Fruit fly (Drosophila melanogaster) whole organism, embryonic: Measurements from ENCODE around the gene CG4607.

Source experiments
- ATbp ChIP-seq: fragments of 200-800 bp; sonication (Bioruptor generic); optimal IDR thresholded peaks from 2 replicates; lab custom pipeline; 2017; ENCODE audit warnings: missing biosample characterization, mild to moderate bottlenecking, missing genetic modification characterization, missing genetic modification reagents
- CG10321 ChIP-seq: fragments of 200-800 bp; sonication (Bioruptor generic); IDR thresholded peaks from 2 replicates; pipeline ENCODE4 v1.3.6; 2022; ENCODE audit warnings: missing biosample characterization, missing genetic modification characterization
- CG10565 ChIP-seq: fragments of 200-800 bp; sonication (Bioruptor generic); optimal IDR thresholded peaks from 3 replicates; lab custom pipeline; 2016; ENCODE audit warnings: missing biosample characterization, mild to moderate bottlenecking, missing genetic modification characterization
- CG11247 ChIP-seq: fragments of 200-800 bp; sonication (Bioruptor generic); IDR thresholded peaks from 2 replicates; pipeline ENCODE4 v1.3.6; 2022; ENCODE audit warnings: missing biosample characterization, missing genetic modification characterization
- CG11456 ChIP-seq: fragments of 200-800 bp; sonication (Bioruptor generic); IDR thresholded peaks from 3 replicates; pipeline ENCODE4 v1.3.6; 2022; ENCODE audit warnings: missing biosample characterization, missing genetic modification characterization
- CG12219 ChIP-seq: fragments of 200-800 bp; sonication (Bioruptor generic); optimal IDR thresholded peaks from 3 replicates; lab custom pipeline; 2018; ENCODE audit warnings: missing biosample characterization, mild to moderate bottlenecking, missing genetic modification characterization
- CG15696 ChIP-seq: fragments of 200-800 bp; sonication (Bioruptor generic); optimal IDR thresholded peaks from 2 replicates; lab custom pipeline; 2019; ENCODE audit warnings: missing biosample characterization, mild to moderate bottlenecking, missing genetic modification characterization, moderate library complexity
- CG16813 ChIP-seq: fragments of 200-800 bp; sonication (Bioruptor generic); IDR thresholded peaks from 3 replicates; pipeline ENCODE4 v1.3.6; 2022; ENCODE audit warnings: missing biosample characterization, missing genetic modification characterization; ENCODE audit not compliant: partially characterized antibody
- CG18764 ChIP-seq: fragments of 200-800 bp; sonication (Bioruptor generic); optimal IDR thresholded peaks from 3 replicates; lab custom pipeline; 2016; ENCODE audit warnings: missing biosample characterization, missing genetic modification characterization
- CG3065 ChIP-seq: fragments of 200-800 bp; sonication (Bioruptor generic); optimal IDR thresholded peaks from 2 replicates; lab custom pipeline; 2016; ENCODE audit warnings: missing biosample characterization, missing genetic modification characterization
- CG31224 ChIP-seq: fragments of 200-800 bp; sonication (Bioruptor generic); IDR thresholded peaks from 2 replicates; pipeline ENCODE4 v1.3.6; 2022; ENCODE audit warnings: missing biosample characterization, missing genetic modification characterization
- CG33557 ChIP-seq: fragments of 200-800 bp; sonication (Bioruptor generic); optimal IDR thresholded peaks from 2 replicates; lab custom pipeline; 2019; ENCODE audit warnings: missing biosample characterization, mild to moderate bottlenecking, missing genetic modification characterization, moderate library complexity
- CG34376 ChIP-seq: fragments of 200-800 bp; sonication (Bioruptor generic); optimal IDR thresholded peaks from 2 replicates; lab custom pipeline; 2018; ENCODE audit warnings: missing biosample characterization, mild to moderate bottlenecking, missing genetic modification characterization
- CG3995 ChIP-seq: fragments of 200-800 bp; sonication (Bioruptor generic); optimal IDR thresholded peaks from 3 replicates; lab custom pipeline; 2016; ENCODE audit warnings: missing biosample characterization, missing genetic modification characterization
- CG4820 ChIP-seq: fragments of 200-800 bp; sonication (Bioruptor generic); optimal IDR thresholded peaks from 3 replicates; lab custom pipeline; 2016; ENCODE audit warnings: missing biosample characterization, missing genetic modification characterization
- CG6175 ChIP-seq: fragments of 200-800 bp; sonication (Bioruptor generic); IDR thresholded peaks from 3 replicates; pipeline ENCODE4 v1.3.6; 2022; ENCODE audit warnings: missing biosample characterization, missing genetic modification characterization
- CG6791 ChIP-seq: fragments of 200-800 bp; sonication (Bioruptor generic); IDR thresholded peaks from 3 replicates; pipeline ENCODE4 v1.3.6; 2022; ENCODE audit warnings: missing biosample characterization, missing genetic modification characterization; ENCODE audit not compliant: partially characterized antibody
- CG7745 ChIP-seq: fragments of 200-800 bp; sonication (Bioruptor generic); optimal IDR thresholded peaks from 2 replicates; lab custom pipeline; 2018; ENCODE audit warnings: missing biosample characterization, mild to moderate bottlenecking, missing genetic modification characterization, moderate library complexity
- CG8944 ChIP-seq: fragments of 200-800 bp; sonication (Bioruptor generic); optimal IDR thresholded peaks from 3 replicates; lab custom pipeline; 2016; ENCODE audit warnings: missing biosample characterization, missing genetic modification characterization
- CHES-1-like ChIP-seq: fragments of 200-800 bp; sonication (Bioruptor generic); optimal IDR thresholded peaks from 2 replicates; lab custom pipeline; 2016; ENCODE audit warnings: missing biosample characterization, missing genetic modification characterization
- CkIIα-i1 ChIP-seq: fragments of 200-800 bp; sonication (Bioruptor generic); IDR thresholded peaks from 2 replicates; pipeline ENCODE4 v1.3.6; 2022; ENCODE audit warnings: missing biosample characterization, missing genetic modification characterization
- CoRest ChIP-seq: fragments of 200-800 bp; sonication (Bioruptor generic); optimal IDR thresholded peaks from 3 replicates; lab custom pipeline; 2018; ENCODE audit warnings: missing biosample characterization, mild to moderate bottlenecking, missing genetic modification characterization, moderate library complexity
- D19B ChIP-seq: fragments of 200-800 bp; sonication (Bioruptor generic); optimal IDR thresholded peaks from 2 replicates; lab custom pipeline; 2017; ENCODE audit warnings: missing biosample characterization, mild to moderate bottlenecking, missing genetic modification characterization
- Elba2 ChIP-seq: fragments of 200-800 bp; sonication (Bioruptor generic); optimal IDR thresholded peaks from 3 replicates; lab custom pipeline; 2016; ENCODE audit warnings: missing biosample characterization, missing genetic modification characterization
- Fer2 ChIP-seq: fragments of 200-800 bp; sonication (Bioruptor generic); optimal IDR thresholded peaks from 2 replicates; lab custom pipeline; 2018; ENCODE audit warnings: missing biosample characterization, mild to moderate bottlenecking, missing genetic modification characterization, moderate library complexity
- GATAe ChIP-seq: fragments of 200-800 bp; sonication (Bioruptor generic); conservative IDR thresholded peaks from 2 replicates; pipeline ENCODE4 v1.3.6; 2022; ENCODE audit warnings: missing biosample characterization, missing genetic modification characterization
- Lhr ChIP-seq: fragments of 200-800 bp; sonication (Bioruptor generic); optimal IDR thresholded peaks from 3 replicates; lab custom pipeline; 2017; ENCODE audit warnings: mild to moderate bottlenecking, missing biosample characterization, missing genetic modification reagents, missing genetic modification characterization
- Med ChIP-seq: fragments of 200-800 bp; sonication (Bioruptor generic); peaks from one replicate; lab custom pipeline; 2016; ENCODE audit warnings: missing biosample characterization, missing genetic modification characterization, mild to moderate bottlenecking, inconsistent platforms, moderate library complexity
- Oaz ChIP-seq: fragments of 200-800 bp; sonication (Bioruptor generic); IDR thresholded peaks from 2 replicates; pipeline ENCODE4 v1.3.6; 2022; ENCODE audit warnings: missing biosample characterization, missing genetic modification characterization
- Stat92E ChIP-seq, 3 experiments: fragments of >200 bp in 2 of 3; fragments of 200-800 bp in 1 of 3; sonication (Bioruptor generic) in 1 of 3; optimal IDR thresholded peaks; 2 replicates each; lab custom pipeline; 2017 to 2019; ENCODE audit warnings: missing biosample characterization in 3 of 3, missing genetic modification characterization in 3 of 3, mild to moderate bottlenecking in 1 of 3, moderate library complexity in 1 of 3
- Tbp ChIP-seq: fragments of >200 bp; optimal IDR thresholded peaks from 2 replicates; lab custom pipeline; 2018; ENCODE audit warnings: missing biosample characterization, missing genetic modification characterization
- al ChIP-seq: fragments of 200-800 bp; sonication (Bioruptor generic); IDR thresholded peaks from 2 replicates; pipeline ENCODE4 v1.3.6; 2022; ENCODE audit warnings: missing biosample characterization, missing genetic modification characterization
- btn ChIP-seq: fragments of 200-800 bp; sonication (Bioruptor generic); optimal IDR thresholded peaks from 2 replicates; lab custom pipeline; 2016; ENCODE audit warnings: missing biosample characterization, missing genetic modification characterization
- chm ChIP-seq: fragments of 200-800 bp; sonication (Bioruptor generic); IDR thresholded peaks from 2 replicates; pipeline ENCODE4 v1.3.6; 2022; ENCODE audit warnings: missing biosample characterization, missing genetic modification characterization
- cwo ChIP-seq: fragments of 200-800 bp; sonication (Bioruptor generic); optimal IDR thresholded peaks from 3 replicates; lab custom pipeline; 2017; ENCODE audit warnings: missing biosample characterization, missing genetic modification characterization, mild to moderate bottlenecking, moderate library complexity, missing genetic modification reagents
- dmrt99B ChIP-seq: fragments of 200-800 bp; sonication (Bioruptor generic); optimal IDR thresholded peaks from 2 replicates; lab custom pipeline; 2018; ENCODE audit warnings: missing biosample characterization, mild to moderate bottlenecking, missing genetic modification characterization, moderate library complexity
- eve ChIP-seq, 2 experiments: fragments of >200 bp; optimal IDR thresholded peaks; 2 replicates each; lab custom pipeline; 2017; ENCODE audit warnings: missing biosample characterization in 2 of 2, missing genetic modification characterization in 2 of 2
- fu2 ChIP-seq: fragments of 200-800 bp; sonication (Bioruptor generic); optimal IDR thresholded peaks from 2 replicates; lab custom pipeline; 2016; ENCODE audit warnings: missing biosample characterization, missing genetic modification characterization
- gsb ChIP-seq: fragments of 200-800 bp; sonication (Bioruptor generic); IDR thresholded peaks from 2 replicates; pipeline ENCODE4 v1.3.6; 2022; ENCODE audit warnings: missing biosample characterization, missing genetic modification characterization
- gsb-n ChIP-seq: fragments of 200-800 bp; sonication (Bioruptor generic); optimal IDR thresholded peaks from 3 replicates; lab custom pipeline; 2018; ENCODE audit warnings: missing biosample characterization, mild to moderate bottlenecking, missing genetic modification characterization
- hth ChIP-seq: fragments of >200 bp; optimal IDR thresholded peaks from 2 replicates; lab custom pipeline; 2017; ENCODE audit warnings: inconsistent platforms
- jumu ChIP-seq: fragments of 200-800 bp; sonication (Bioruptor generic); optimal IDR thresholded peaks from 3 replicates; lab custom pipeline; 2016; ENCODE audit warnings: missing biosample characterization, missing genetic modification characterization
- maf-S ChIP-seq: fragments of 200-800 bp; sonication (Bioruptor generic); optimal IDR thresholded peaks from 2 replicates; lab custom pipeline; 2016; ENCODE audit warnings: missing biosample characterization, missing genetic modification characterization
- mam ChIP-seq: fragments of 200-800 bp; sonication (Bioruptor generic); optimal IDR thresholded peaks from 3 replicates; lab custom pipeline; 2016; ENCODE audit warnings: missing biosample characterization, missing genetic modification characterization
- nmo ChIP-seq: fragments of 200-800 bp; sonication (Bioruptor generic); optimal IDR thresholded peaks from 2 replicates; lab custom pipeline; 2018; ENCODE audit warnings: missing biosample characterization, mild to moderate bottlenecking, missing genetic modification characterization, moderate library complexity
- nom ChIP-seq: fragments of 200-800 bp; sonication (Bioruptor generic); optimal IDR thresholded peaks from 2 replicates; lab custom pipeline; 2017; ENCODE audit warnings: missing biosample characterization, missing genetic modification characterization, mild to moderate bottlenecking, moderate library complexity, missing genetic modification reagents
- slbo ChIP-seq: fragments of 200-800 bp; sonication (Bioruptor generic); IDR thresholded peaks from 2 replicates; pipeline ENCODE4 v1.3.6; 2022; ENCODE audit warnings: missing biosample characterization, missing genetic modification characterization
- sna ChIP-seq: fragments of 200-800 bp; sonication (Bioruptor generic); IDR thresholded peaks from 2 replicates; pipeline ENCODE4 v1.3.6; 2022; ENCODE audit warnings: missing biosample characterization, missing genetic modification characterization; ENCODE audit not compliant: partially characterized antibody
- unpg ChIP-seq: fragments of 200-800 bp; sonication (Bioruptor generic); optimal IDR thresholded peaks from 3 replicates; lab custom pipeline; 2018; ENCODE audit warnings: missing biosample characterization, mild to moderate bottlenecking, missing genetic modification characterization, moderate library complexity
- yki ChIP-seq: fragments of >200 bp; optimal IDR thresholded peaks from 3 replicates; lab custom pipeline; 2018
- z ChIP-seq: fragments of 200-800 bp; sonication (Bioruptor generic); IDR thresholded peaks from 3 replicates; pipeline ENCODE4 v1.3.6; 2022; ENCODE audit warnings: missing biosample characterization, missing genetic modification characterization
- zf30C ChIP-seq: fragments of 200-800 bp; sonication (Bioruptor generic); optimal IDR thresholded peaks from 3 replicates; lab custom pipeline; 2018; ENCODE audit warnings: missing biosample characterization, mild to moderate bottlenecking, missing genetic modification characterization

The CG4607 gene

dm6 chrX:7067248-7067647 lies 2.0 kb upstream of the CG4607 start (continued):
- TF ChIP-seq CG6791 (GFP tag; lab: Robert Waterston, UW) = no peak
- no peak for TF ChIP-seq CG18764 (GFP tag; lab: Kevin White, UChicago)
- no peak for TF ChIP-seq CG15696 (tag; lab: Kevin White, UChicago)
- TF ChIP-seq dmrt99B (tag; lab: Kevin White, UChicago) = no peak
- TF ChIP-seq CG3065 = no peak
- no peak for TF ChIP-seq Elba2 (GFP tag; lab: Kevin White, UChicago)
- TF ChIP-seq nom (GFP tag; lab: Kevin White, UChicago) = peak; percentile 5
- TF ChIP-seq nmo (GFP tag; lab: Kevin White, UChicago) = peak; percentile 29
- TF ChIP-seq Stat92E (GFP tag; optimal IDR thresholded peaks at IDR 0.05; lab: Kevin White, UChicago) = no peak
- no peak for TF ChIP-seq CHES-1-like (GFP tag; lab: Kevin White, UChicago)
- no peak for TF ChIP-seq CG7745
- TF ChIP-seq chm = no peak
- no peak for TF ChIP-seq CG10321
- TF ChIP-seq Lhr (GFP tag; lab: Kevin White, UChicago) = no peak
- peak; percentile 12 for TF ChIP-seq CG34376 (GFP tag; lab: Kevin White, UChicago)
- TF ChIP-seq GATAe (GFP tag; lab: Robert Waterston, UW) = no peak
- TF ChIP-seq sna = no peak
- TF ChIP-seq btn (GFP tag; lab: Kevin White, UChicago) = no peak
- no peak for TF ChIP-seq CG12219 (GFP tag; lab: Kevin White, UChicago)
- TF ChIP-seq CG8944 (GFP tag; lab: Kevin White, UChicago) = no peak
- TF ChIP-seq zf30C (GFP tag; lab: Kevin White, UChicago) = no peak
- TF ChIP-seq D19B (GFP tag; lab: Kevin White, UChicago) = peak; percentile 20
- TF ChIP-seq CG10565 = no peak
- no peak for TF ChIP-seq eve (GFP tag; optimal IDR thresholded peaks at IDR 0.05; lab: Kevin White, UChicago)
- no peak for TF ChIP-seq Fer2 (tag; lab: Kevin White, UChicago)
- peak; percentile 74 for TF ChIP-seq cwo
- TF ChIP-seq CoRest = no peak
- TF ChIP-seq gsb-n (tag; lab: Kevin White, UChicago) = no peak
- TF ChIP-seq unpg (GFP tag; lab: Kevin White, UChicago) = no peak
- no peak for TF ChIP-seq CkIIα-i1 (GFP tag; lab: Robert Waterston, UW)
- TF ChIP-seq mam (GFP tag; lab: Kevin White, UChicago) = no peak
- TF ChIP-seq CG16813 = no peak
- TF ChIP-seq CG4820 (GFP tag; lab: Kevin White, UChicago) = no peak
- no peak for TF ChIP-seq CG11247 (GFP tag; lab: Robert Waterston, UW)
- TF ChIP-seq CG33557 (GFP tag; lab: Kevin White, UChicago) = no peak
- TF ChIP-seq gsb (GFP tag; lab: Robert Waterston, UW) = no peak
- peak; percentile 56; the same call in 1 of the 2 replicates for TF ChIP-seq slbo
- no peak for TF ChIP-seq fu2 (GFP tag; lab: Kevin White, UChicago)
- TF ChIP-seq Oaz (GFP tag; lab: Robert Waterston, UW) = no peak
- TF ChIP-seq CG11456 = no peak
- TF ChIP-seq al (GFP tag; lab: Robert Waterston, UW) = peak; percentile 51
- no peak for TF ChIP-seq hth (lab: Kevin White, UChicago)
- TF ChIP-seq Tbp (GFP tag; lab: Kevin White, UChicago) = no peak
- no peak for TF ChIP-seq ATbp (GFP tag; lab: Kevin White, UChicago)
- no peak for TF ChIP-seq CG31224
- no peak for TF ChIP-seq CG3995 (GFP tag; lab: Kevin White, UChicago)
- no peak for TF ChIP-seq yki (lab: Kevin White, UChicago)
- TF ChIP-seq jumu (GFP tag; lab: Kevin White, UChicago) = no peak
- no peak for TF ChIP-seq z (GFP tag; lab: Robert Waterston, UW)
- no peak for TF ChIP-seq maf-S (GFP tag; lab: Kevin White, UChicago)
- TF ChIP-seq Med (GFP tag; lab: Kevin White, UChicago) = peak; percentile 27
- TF ChIP-seq CG6175 (GFP tag; lab: Robert Waterston, UW) = no peak
